Fruit fly (Drosophila melanogaster): ENCODE data around the gene CG44038.

Gene CG44038

dm6 chr3R:12260669-12261068, at the start of gene CG44038:
Gene CG44038, plus strand, starts transcription at chr3R:12260969.
- TF ChIP-seq CG17801 (GFP tag; optimal IDR thresholded peaks at IDR 0.05; ENCODE audit: partially characterized antibody): no peak

DNA sequence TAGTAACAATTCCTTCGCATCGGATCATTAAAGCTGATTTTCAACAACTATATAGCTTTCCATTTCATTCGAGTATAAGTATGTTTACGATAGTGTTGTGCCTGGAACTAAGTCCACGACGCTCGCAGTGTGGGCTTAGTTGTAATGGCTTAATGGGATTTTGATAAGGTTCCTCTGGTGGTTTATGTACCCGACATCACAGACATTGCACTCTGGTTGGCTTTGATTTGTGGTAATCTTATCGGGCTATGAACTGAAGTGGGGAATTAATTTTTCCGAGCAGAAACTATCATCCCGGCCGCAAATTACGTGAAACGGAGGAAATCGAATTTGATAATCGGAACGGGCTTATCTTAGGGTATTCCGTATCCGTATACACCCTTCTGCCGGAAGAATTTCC, 49.2 kb upstream of the CG44038 start:
- TF ChIP-seq CG17801 (GFP tag; optimal IDR thresholded peaks at IDR 0.05; ENCODE audit: partially characterized antibody): no peak

DNA sequence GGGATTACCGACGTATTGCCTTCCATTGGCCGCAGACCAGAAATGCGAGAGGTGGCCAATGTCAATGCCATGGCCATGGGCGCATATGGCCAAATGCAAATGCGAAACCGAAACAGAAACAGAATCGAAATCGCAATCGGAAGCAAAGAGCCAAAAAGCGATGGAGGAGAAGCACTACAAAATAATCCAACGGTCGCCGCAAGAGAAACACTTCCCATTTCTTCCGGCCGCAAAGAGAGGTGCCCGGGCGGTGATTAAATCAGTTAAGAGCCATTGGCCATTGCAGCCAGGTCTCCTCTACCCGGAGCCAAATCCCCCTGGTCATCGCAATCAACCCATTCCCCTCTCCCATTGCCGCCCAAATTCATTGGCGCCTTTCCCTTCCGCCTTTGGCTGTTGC, 46.6 kb upstream of the CG44038 start, which contains the start of gene CG14742:
CG14742 (plus strand) TSS at position 301 of the 400 bp plus-strand sequence.
- TF ChIP-seq CG17801 (GFP tag; optimal IDR thresholded peaks at IDR 0.05; ENCODE audit: partially characterized antibody): no peak

dm6 chr3R:12219497-12219896, 41.3 kb upstream of the CG44038 start, which contains the start of gene Cog1:
Gene Cog1, minus strand, starts transcription at chr3R:12219686.
- no peak for TF ChIP-seq CG17801 (GFP tag; optimal IDR thresholded peaks at IDR 0.05; ENCODE audit: partially characterized antibody)

DNA sequence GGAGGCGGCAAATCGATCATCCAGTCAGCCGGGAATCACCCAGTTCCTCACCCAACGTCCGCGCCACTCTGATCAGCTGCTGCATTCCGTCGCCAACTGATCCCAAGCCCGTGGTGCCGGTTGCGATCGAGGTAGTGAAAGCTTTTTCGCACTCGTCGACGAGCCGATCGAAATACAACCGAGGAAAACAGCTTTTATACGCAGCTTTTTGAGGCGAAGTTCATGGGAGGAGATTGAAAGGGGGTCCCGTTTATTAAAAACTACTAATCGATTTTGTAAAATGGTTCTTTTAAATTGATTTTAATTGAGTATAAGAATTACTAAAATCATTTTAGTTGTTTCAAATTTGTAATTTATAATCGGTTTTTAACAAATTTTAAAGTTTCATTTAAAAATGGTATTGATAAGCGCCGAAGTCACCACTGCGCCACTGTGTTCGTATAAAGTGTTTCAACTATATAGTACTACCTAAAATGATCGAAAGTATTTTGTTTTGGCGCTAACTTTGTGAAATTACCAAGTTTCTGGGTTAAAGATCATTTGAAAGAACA, 39.3 kb upstream of the CG44038 start, which contains the start of gene CG4860:
CG4860 (minus strand) TSS at position 99 of the 551 bp plus-strand sequence.
- peak; percentile 80 for TF ChIP-seq CG17801 (GFP tag; optimal IDR thresholded peaks at IDR 0.05; ENCODE audit: partially characterized antibody)

- TF ChIP-seq CG17801 (GFP tag; optimal IDR thresholded peaks at IDR 0.05; ENCODE audit: partially characterized antibody): no peak
Observed at dm6 chr3R:12222093-12222492, 38.7 kb upstream of the CG44038 start, which contains the start of gene Rsbp15. Gene Rsbp15, plus strand, starts transcription at chr3R:12222387.

- no peak for TF ChIP-seq CG17801 (GFP tag; optimal IDR thresholded peaks at IDR 0.05; ENCODE audit: partially characterized antibody)
Observed at dm6 chr3R:12224919-12225318, 35.9 kb upstream of the CG44038 start, which contains the start of gene CG17404. Gene CG17404, minus strand, starts transcription at chr3R:12225019.

DNA sequence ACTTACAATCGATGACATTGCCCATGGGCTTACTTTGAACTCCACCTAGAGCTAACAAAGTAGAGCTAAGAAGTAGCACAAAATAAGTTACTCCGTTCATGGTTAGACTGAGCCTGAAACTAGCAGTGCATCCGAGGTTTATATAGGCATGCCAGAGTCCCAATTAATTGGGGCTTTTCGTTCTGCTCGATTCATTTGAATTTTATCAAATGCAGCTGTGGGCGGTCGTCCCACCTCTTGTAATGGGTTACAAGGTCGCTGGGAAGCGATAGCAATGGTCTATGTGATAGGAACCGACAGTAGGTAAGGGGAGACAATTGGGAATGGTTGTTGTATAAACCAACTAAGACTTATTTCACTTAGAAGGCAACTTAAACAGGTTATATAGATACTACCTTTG, 34.5 kb upstream of the CG44038 start, which contains the start of gene CG12256:
CG12256 (minus strand) TSS at position 101 of the 400 bp plus-strand sequence.
- TF ChIP-seq CG17801 (GFP tag; optimal IDR thresholded peaks at IDR 0.05; ENCODE audit: partially characterized antibody): no peak

DNA sequence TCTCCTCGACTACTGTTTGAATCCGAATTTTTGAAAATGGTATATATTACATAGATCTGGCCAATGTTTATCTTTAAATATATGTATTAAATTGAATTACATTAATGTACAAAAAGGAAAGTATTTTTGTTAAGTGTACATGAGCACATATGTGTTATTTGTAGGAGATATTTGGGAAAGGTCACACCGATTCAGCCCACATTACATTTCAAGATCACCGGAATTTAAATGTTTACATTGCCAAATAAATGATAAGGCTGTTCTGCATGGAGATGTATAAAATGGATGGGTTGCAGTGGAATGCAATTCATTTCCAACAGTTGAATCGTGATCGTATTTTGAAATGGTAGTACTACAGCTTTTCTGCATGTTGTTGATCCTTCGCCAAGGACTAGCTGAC, 31.7 kb upstream of the CG44038 start, which contains the start of gene CG3916:
CG3916 (plus strand) TSS at position 301 of the 400 bp plus-strand sequence.
- TF ChIP-seq CG17801 (GFP tag; optimal IDR thresholded peaks at IDR 0.05; ENCODE audit: partially characterized antibody): no peak

DNA sequence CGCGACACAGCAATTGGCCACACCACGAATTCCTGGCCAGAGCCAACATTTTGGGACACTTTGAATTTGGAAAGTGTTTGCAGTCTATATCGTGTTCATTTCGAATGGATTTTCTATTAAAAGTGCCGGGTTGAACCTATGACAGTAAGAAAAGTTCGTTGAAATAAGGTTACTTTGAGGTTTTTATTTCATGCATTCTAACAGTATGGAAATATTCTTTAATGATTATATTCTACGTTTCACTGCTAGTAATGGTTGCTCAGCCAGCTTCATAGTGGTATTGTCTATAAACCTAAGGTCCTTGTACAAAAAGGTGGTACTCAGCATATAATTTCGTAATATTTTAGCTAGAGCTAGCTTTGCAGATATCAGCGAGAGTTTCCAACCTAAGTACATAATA, 28.1 kb upstream of the CG44038 start, which contains the start of gene Pglym87:
Pglym87 (minus strand) TSS at position 101 of the 400 bp plus-strand sequence.
- TF ChIP-seq CG17801 (GFP tag; optimal IDR thresholded peaks at IDR 0.05; ENCODE audit: partially characterized antibody): no peak

DNA sequence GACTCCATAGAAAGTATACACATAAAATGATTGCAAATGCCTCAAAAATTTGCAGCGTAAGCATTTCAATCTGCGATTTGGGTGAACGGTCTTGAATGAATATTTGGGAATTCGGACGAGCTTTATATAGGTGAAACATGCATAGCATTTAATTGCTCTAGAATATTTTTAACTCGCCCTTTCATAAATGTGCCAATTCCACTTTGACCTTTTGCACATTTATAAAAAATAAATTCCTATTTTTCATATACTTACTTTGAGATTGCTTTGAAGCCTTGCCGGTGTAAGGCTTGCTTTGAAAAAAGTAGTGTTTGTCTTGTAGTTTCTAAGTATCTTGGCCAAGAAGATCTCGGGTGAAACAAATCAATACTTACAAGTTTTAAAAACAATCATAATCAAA, 26.2 kb upstream of the CG44038 start, which contains the start of gene Cyp313a5:
Cyp313a5 (minus strand) TSS at position 101 of the 400 bp plus-strand sequence.
- TF ChIP-seq CG17801 (GFP tag; optimal IDR thresholded peaks at IDR 0.05; ENCODE audit: partially characterized antibody): no peak

- no peak for TF ChIP-seq CG17801 (GFP tag; optimal IDR thresholded peaks at IDR 0.05; ENCODE audit: partially characterized antibody)
Observed at dm6 chr3R:12236804-12237203, 24.0 kb upstream of the CG44038 start, which contains the start of gene Cyp313a2. Gene Cyp313a2, minus strand, starts transcription at chr3R:12236904.

dm6 chr3R:12239166-12239565, 21.6 kb upstream of the CG44038 start, which contains the start of gene Cyp313a3:
Gene Cyp313a3, minus strand, starts transcription at chr3R:12239266.
- no peak for TF ChIP-seq CG17801 (GFP tag; optimal IDR thresholded peaks at IDR 0.05; ENCODE audit: partially characterized antibody)

DNA sequence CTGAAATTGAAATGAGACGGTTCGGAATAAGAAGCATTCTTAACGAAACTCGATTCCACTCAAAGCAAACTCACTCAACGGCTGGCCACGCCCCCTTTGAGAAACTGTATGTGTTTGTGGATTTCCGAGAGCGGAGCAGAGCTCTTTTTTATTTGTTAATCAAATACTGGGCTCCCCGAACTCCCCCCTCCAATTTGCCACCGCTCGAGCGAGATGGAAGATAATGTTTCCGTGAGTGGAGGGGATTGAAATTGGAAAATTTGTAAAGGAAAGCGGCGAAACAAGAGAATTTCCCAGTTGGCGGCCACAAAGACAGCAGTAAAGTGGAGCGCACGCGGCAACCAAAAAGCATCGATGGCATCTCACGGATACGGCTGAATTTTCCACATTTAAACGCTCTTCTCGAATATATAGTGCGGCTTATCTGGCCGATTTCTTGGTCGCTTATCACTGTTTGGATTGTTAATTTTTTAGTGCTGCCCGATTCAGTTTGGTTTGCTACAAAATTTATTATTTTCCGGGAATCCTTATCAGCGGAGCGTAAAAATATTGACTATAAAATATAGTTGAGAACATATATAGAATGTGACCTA, 16.2 kb upstream of the CG44038 start:
- TF ChIP-seq CG17801 (GFP tag; optimal IDR thresholded peaks at IDR 0.05; ENCODE audit: partially characterized antibody): no peak

DNA sequence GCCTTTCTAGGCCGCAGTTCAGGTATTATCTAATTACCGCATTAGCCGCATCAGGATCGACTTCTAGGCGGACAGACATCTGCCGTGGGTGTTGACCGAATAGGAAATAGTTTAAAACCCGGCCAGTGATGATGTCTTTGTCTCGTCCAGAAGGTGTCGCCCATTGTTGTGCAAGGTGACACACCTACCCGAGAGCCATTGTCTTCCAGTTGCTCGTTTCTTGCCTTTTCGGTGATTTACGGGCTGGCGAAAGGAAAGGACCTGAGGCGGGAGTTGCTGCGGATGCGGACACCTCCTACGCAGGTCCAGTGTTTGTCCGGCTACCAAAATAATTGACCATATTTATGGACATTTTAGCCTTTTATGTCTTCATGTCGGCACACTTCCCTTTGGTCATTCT, 12.5 kb upstream of the CG44038 start:
- TF ChIP-seq CG17801 (GFP tag; optimal IDR thresholded peaks at IDR 0.05; ENCODE audit: partially characterized antibody): no peak

dm6 chr3R:12250204-12250603, 10.6 kb upstream of the CG44038 start:
- TF ChIP-seq CG17801 (GFP tag; optimal IDR thresholded peaks at IDR 0.05; ENCODE audit: partially characterized antibody): no peak
